Fruit fly (Drosophila melanogaster): ENCODE data around the gene Septin4.

Septin4 gene

dm6 chrX:16670691-16671481, 24.1 kb downstream of the Septin4 start (continued):
- peak; percentile 54; the same call in 1 of the 2 replicates for TF ChIP-seq Rfx (GFP tag; IDR thresholded peaks at IDR 0.05)
- TF ChIP-seq Hmr (GFP tag; optimal IDR thresholded peaks at IDR 0.05), result peak; percentile 21
- TF ChIP-seq abd-A (tag; optimal IDR thresholded peaks at IDR 0.05), result no peak
- peak; percentile 38 for TF ChIP-seq zfh2 (GFP tag; optimal IDR thresholded peaks at IDR 0.05)
- 0 out of 2 replicates have a peak, but pooled peaks have one; percentile 17 for TF ChIP-seq CG14667 (GFP tag; IDR thresholded peaks at IDR 0.05)
- TF ChIP-seq Antp (GFP tag; optimal IDR thresholded peaks at IDR 0.05), result peak; percentile 5
- no peak for TF ChIP-seq H2.0 (GFP tag; IDR thresholded peaks at IDR 0.05)
- no peak for TF ChIP-seq CG3726 (GFP tag; IDR thresholded peaks at IDR 0.05)
- no peak for TF ChIP-seq Dbx (GFP tag; IDR thresholded peaks at IDR 0.05)
- no peak for TF ChIP-seq HLH4C (GFP tag; IDR thresholded peaks at IDR 0.05; ENCODE audit: partially characterized antibody)
- TF ChIP-seq Dad (GFP tag; optimal IDR thresholded peaks at IDR 0.05), result no peak
- no peak for TF ChIP-seq CG16863 (GFP tag; optimal IDR thresholded peaks at IDR 0.05)
- no peak for TF ChIP-seq peb (GFP tag; IDR thresholded peaks at IDR 0.05)
- no peak for TF ChIP-seq dimm (GFP tag; IDR thresholded peaks at IDR 0.05)
- no peak for TF ChIP-seq br (optimal IDR thresholded peaks at IDR 0.05)
- TF ChIP-seq en (GFP tag; optimal IDR thresholded peaks at IDR 0.05), result no peak
- no peak for TF ChIP-seq CG10147 (GFP tag; optimal IDR thresholded peaks at IDR 0.05)
- TF ChIP-seq cas (GFP tag; IDR thresholded peaks at IDR 0.05), result no peak
- TF ChIP-seq CG6854 (GFP tag; optimal IDR thresholded peaks at IDR 0.05), result no peak
- no peak for TF ChIP-seq Bteb2 (GFP tag; optimal IDR thresholded peaks at IDR 0.05)
- no peak for TF ChIP-seq pita (GFP tag; optimal IDR thresholded peaks at IDR 0.05)
- no peak for TF ChIP-seq CG10462 (GFP tag; optimal IDR thresholded peaks at IDR 0.05)
- TF ChIP-seq CG2120 (GFP tag; optimal IDR thresholded peaks at IDR 0.05), result peak; percentile 72
- TF ChIP-seq HLH3B (GFP tag; IDR thresholded peaks at IDR 0.05), result no peak
- peak; percentile 20 for TF ChIP-seq CG12391 (tag; optimal IDR thresholded peaks at IDR 0.05)
- no peak for TF ChIP-seq chm (GFP tag; IDR thresholded peaks at IDR 0.05)
- no peak for TF ChIP-seq inv (GFP tag; IDR thresholded peaks at IDR 0.05; ENCODE audit: partially characterized antibody)
- peak; percentile 24; the same call in 1 of the 2 replicates for TF ChIP-seq Xrp1 (GFP tag; IDR thresholded peaks at IDR 0.05)
- no peak for TF ChIP-seq Trl (optimal IDR thresholded peaks at IDR 0.05)
- no peak for TF ChIP-seq Trl (GFP tag; optimal IDR thresholded peaks at IDR 0.05)
- no peak for TF ChIP-seq CG6272 (GFP tag; IDR thresholded peaks at IDR 0.05)
- peak; percentile 26 for TF ChIP-seq nmo (GFP tag; optimal IDR thresholded peaks at IDR 0.05)
- no peak for TF ChIP-seq tll (GFP tag; optimal IDR thresholded peaks at IDR 0.05)
- TF ChIP-seq mam (GFP tag; optimal IDR thresholded peaks at IDR 0.05), result no peak
- no peak for TF ChIP-seq Six4 (GFP tag; optimal IDR thresholded peaks at IDR 0.05)
- no peak for TF ChIP-seq so (GFP tag; IDR thresholded peaks at IDR 0.05)
- no peak for TF ChIP-seq ftz-f1 (GFP tag; optimal IDR thresholded peaks at IDR 0.05)
- TF ChIP-seq Fer2 (tag; optimal IDR thresholded peaks at IDR 0.05), result no peak
- TF ChIP-seq Taf1 (GFP tag; IDR thresholded peaks at IDR 0.05), result no peak
- no peak for TF ChIP-seq CG1024 (GFP tag; IDR thresholded peaks at IDR 0.05)
- no peak for TF ChIP-seq twi (tag; optimal IDR thresholded peaks at IDR 0.05)
- no peak for TF ChIP-seq CG11398 (GFP tag; optimal IDR thresholded peaks at IDR 0.05)
- TF ChIP-seq bbx (GFP tag; IDR thresholded peaks at IDR 0.05; ENCODE audit: partially characterized antibody), result 0 out of 2 replicates have a peak, but pooled peaks have one; percentile 40
- TF ChIP-seq Opbp (GFP tag; IDR thresholded peaks at IDR 0.05; ENCODE audit: partially characterized antibody), result no peak
- no peak for TF ChIP-seq Sry-δ (GFP tag; optimal IDR thresholded peaks at IDR 0.05)
- no peak for TF ChIP-seq CG16779 (GFP tag; IDR thresholded peaks at IDR 0.05)
- peak; percentile 37; the same call in 1 of the 2 replicates for TF ChIP-seq CG32532 (GFP tag; IDR thresholded peaks at IDR 0.05)
- TF ChIP-seq BtbVII (GFP tag; optimal IDR thresholded peaks at IDR 0.05), result no peak
- TF ChIP-seq sim (GFP tag; IDR thresholded peaks at IDR 0.05), result no peak
- TF ChIP-seq Meics (GFP tag; optimal IDR thresholded peaks at IDR 0.05), result peak; percentile 36
- no peak for TF ChIP-seq tio (GFP tag; optimal IDR thresholded peaks at IDR 0.05)

Measured in whole organism, embryonic.